Worm (Caenorhabditis elegans) whole organism, young adult: ENCODE data around the gene nep-1.

Experiments
- B0035.1 ChIP-seq: sonication (generic microtip); optimal IDR thresholded peaks from 2 replicates; lab custom pipeline; 2016; ENCODE audit warnings: missing genetic modification characterization, mild to moderate bottlenecking, missing compliant biosample characterization, missing genotype, missing genetic modification reagents
- C06A6.2 ChIP-seq: fragments of 200-800 bp; sonication (Bioruptor generic); conservative IDR thresholded peaks from 2 replicates; pipeline ENCODE4 v1.3.6; 2022; ENCODE audit warnings: missing genetic modification characterization, missing compliant biosample characterization
- F10E7.11 ChIP-seq: sonication (generic microtip); optimal IDR thresholded peaks from 2 replicates; lab custom pipeline; 2017; ENCODE audit warnings: mild to moderate bottlenecking, missing genetic modification characterization, moderate library complexity, missing compliant biosample characterization
- F37B4.10 ChIP-seq: fragments of 200-800 bp; sonication (Bioruptor generic); IDR thresholded peaks from 2 replicates; pipeline ENCODE4 v1.3.6; 2022; ENCODE audit warnings: missing genetic modification characterization, missing compliant biosample characterization
- K12H6.12 ChIP-seq: fragments of 200-800 bp; sonication (Bioruptor generic); optimal IDR thresholded peaks from 2 replicates; lab custom pipeline; 2018; ENCODE audit warnings: mild to moderate bottlenecking, missing genetic modification characterization, missing compliant biosample characterization
- Y56A3A.18 ChIP-seq: fragments of 200-800 bp; sonication (Bioruptor generic); IDR thresholded peaks from 2 replicates; pipeline ENCODE4 v1.3.6; 2022; ENCODE audit warnings: missing genetic modification reagents, missing genetic modification characterization, missing compliant biosample characterization
- ZK185.1 ChIP-seq: sonication (generic microtip); optimal IDR thresholded peaks from 2 replicates; lab custom pipeline; 2016; ENCODE audit warnings: mild to moderate bottlenecking, missing genetic modification characterization, missing compliant biosample characterization; ENCODE audit not compliant: poor library complexity, severe bottlenecking
- attf-5 ChIP-seq: fragments of 200-800 bp; sonication (Bioruptor generic); optimal IDR thresholded peaks from 2 replicates; lab custom pipeline; 2018; ENCODE audit warnings: mild to moderate bottlenecking, missing genetic modification characterization, missing compliant biosample characterization
- attf-6 ChIP-seq: fragments of 200-800 bp; sonication (Bioruptor generic); IDR thresholded peaks from 2 replicates; pipeline ENCODE4 v1.3.6; 2022; ENCODE audit warnings: missing genetic modification reagents, missing genetic modification characterization, missing compliant biosample characterization
- cebp-1 ChIP-seq, 2 experiments: fragments of 200-800 bp in 1 of 2; sonication (Bioruptor generic) in 1 of 2; sonication (generic microtip) in 1 of 2; IDR thresholded peaks in 1 of 2; optimal IDR thresholded peaks in 1 of 2; 2 replicates each; pipeline versions ENCODE4 v1.3.6 to Lab custom; 2017 to 2022; ENCODE audit warnings: missing compliant biosample characterization in 2 of 2, missing genetic modification characterization in 2 of 2, mild to moderate bottlenecking in 1 of 2, missing genetic modification reagents in 1 of 2, moderate library complexity in 1 of 2
- ceh-100 ChIP-seq: fragments of 200-800 bp; sonication (Bioruptor generic); IDR thresholded peaks from 2 replicates; pipeline ENCODE4 v1.3.6; 2022; ENCODE audit warnings: missing genetic modification reagents, missing genetic modification characterization, missing compliant biosample characterization
- ceh-27 ChIP-seq: fragments of 200-800 bp; sonication (Bioruptor generic); optimal IDR thresholded peaks from 2 replicates; lab custom pipeline; 2018; ENCODE audit warnings: mild to moderate bottlenecking, missing genetic modification characterization, moderate library complexity, missing compliant biosample characterization
- ceh-58 ChIP-seq: fragments of 200-800 bp; sonication (Bioruptor generic); IDR thresholded peaks from 2 replicates; pipeline ENCODE4 v1.3.6; 2022; ENCODE audit warnings: missing genetic modification characterization, missing compliant biosample characterization
- die-1 ChIP-seq: sonication (generic microtip); optimal IDR thresholded peaks from 2 replicates; lab custom pipeline; 2016; ENCODE audit warnings: missing genotype, mild to moderate bottlenecking, missing genetic modification characterization, missing compliant biosample characterization
- dox-1 ChIP-seq: fragments of 200-800 bp; sonication (Bioruptor generic); IDR thresholded peaks from 2 replicates; pipeline ENCODE4 v1.3.6; 2022; ENCODE audit warnings: missing genetic modification reagents, missing genetic modification characterization, missing compliant biosample characterization
- egl-44 ChIP-seq: fragments of 200-800 bp; sonication (Bioruptor generic); IDR thresholded peaks from 2 replicates; pipeline ENCODE4 v1.3.6; 2022; ENCODE audit warnings: missing genetic modification reagents, missing genetic modification characterization, missing compliant biosample characterization
- ekl-4 ChIP-seq: fragments of 200-800 bp; sonication (Bioruptor generic); IDR thresholded peaks from 2 replicates; pipeline ENCODE4 v1.3.6; 2022; ENCODE audit warnings: missing genetic modification reagents, missing genetic modification characterization, missing compliant biosample characterization
- him-1 ChIP-seq: sonication (generic microtip); optimal IDR thresholded peaks from 2 replicates; lab custom pipeline; 2016; ENCODE audit warnings: missing genotype, missing genetic modification reagents, missing genetic modification characterization, missing compliant biosample characterization
- hmg-1.2 ChIP-seq: fragments of 200-800 bp; sonication (Bioruptor generic); IDR thresholded peaks from 2 replicates; pipeline ENCODE4 v1.3.6; 2022; ENCODE audit warnings: missing genetic modification reagents, missing genetic modification characterization, missing compliant biosample characterization
- let-607 ChIP-seq, 2 experiments: fragments of 200-800 bp in 1 of 2; sonication (Bioruptor generic) in 1 of 2; sonication (generic microtip) in 1 of 2; optimal IDR thresholded peaks; 2 replicates each; lab custom pipeline; 2016 to 2018; ENCODE audit warnings: mild to moderate bottlenecking in 2 of 2, missing compliant biosample characterization in 2 of 2, missing genetic modification characterization in 2 of 2, moderate library complexity in 2 of 2, missing genotype in 1 of 2
- lin-40 ChIP-seq: sonication (generic microtip); optimal IDR thresholded peaks from 2 replicates; lab custom pipeline; 2016; ENCODE audit warnings: missing genetic modification characterization, mild to moderate bottlenecking, missing compliant biosample characterization, missing genotype, missing genetic modification reagents
- lsy-27 ChIP-seq: sonication (generic microtip); optimal IDR thresholded peaks from 2 replicates; lab custom pipeline; 2017; ENCODE audit warnings: missing genetic modification characterization, mild to moderate bottlenecking, missing compliant biosample characterization, antibody characterized with exemption, missing genotype, borderline replicate concordance; ENCODE audit not compliant: insufficient read depth
- madf-10 ChIP-seq: sonication (generic microtip); optimal IDR thresholded peaks from 2 replicates; lab custom pipeline; 2016; ENCODE audit warnings: mild to moderate bottlenecking, missing genetic modification characterization, missing compliant biosample characterization
- mcd-1 ChIP-seq: fragments of 200-800 bp; sonication (Bioruptor generic); IDR thresholded peaks from 2 replicates; pipeline ENCODE4 v1.3.6; 2022; ENCODE audit warnings: missing genetic modification reagents, missing genetic modification characterization, missing compliant biosample characterization
- nhr-120 ChIP-seq: fragments of 200-800 bp; sonication (Bioruptor generic); IDR thresholded peaks from 2 replicates; pipeline ENCODE4 v1.3.6; 2022; ENCODE audit warnings: missing genetic modification characterization, missing compliant biosample characterization
- nhr-80 ChIP-seq: sonication (generic microtip); optimal IDR thresholded peaks from 2 replicates; lab custom pipeline; 2016; ENCODE audit warnings: missing genetic modification characterization, missing compliant biosample characterization
- rec-8 ChIP-seq, 2 experiments: sonication (generic microtip); optimal IDR thresholded peaks; 2 replicates each; lab custom pipeline; 2016; ENCODE audit warnings: mild to moderate bottlenecking in 2 of 2, missing genetic modification characterization in 2 of 2, missing genetic modification reagents in 2 of 2, missing genotype in 2 of 2, missing biosample characterization in 1 of 2, missing compliant biosample characterization in 1 of 2, moderate library complexity in 1 of 2
- snpc-4 ChIP-seq, 5 experiments: fragments of 150-350 bp in 1 of 5; sonication (generic microtip) in 4 of 5; optimal IDR thresholded peaks; 2 replicates each; lab custom pipeline; 2014 to 2018; ENCODE audit warnings: missing genetic modification characterization in 5 of 5, missing biosample characterization in 3 of 5, antibody characterized with exemption in 2 of 5, mild to moderate bottlenecking in 2 of 5, missing compliant biosample characterization in 2 of 5, missing genotype in 2 of 5, moderate library complexity in 2 of 5, missing genetic modification reagents in 1 of 5
- tbp1 ChIP-seq: fragments of 200-800 bp; sonication (Bioruptor generic); optimal IDR thresholded peaks from 2 replicates; lab custom pipeline; 2018; ENCODE audit warnings: mild to moderate bottlenecking, missing genetic modification characterization, missing compliant biosample characterization
- unc-130 ChIP-seq: sonication (generic microtip); optimal IDR thresholded peaks from 2 replicates; lab custom pipeline; 2016; ENCODE audit warnings: missing genetic modification reagents, missing genetic modification characterization, missing compliant biosample characterization
- ztf-26 ChIP-seq: sonication (generic microtip); optimal IDR thresholded peaks from 2 replicates; lab custom pipeline; 2017; ENCODE audit warnings: missing genetic modification characterization, missing compliant biosample characterization

nep-1 gene

DNA sequence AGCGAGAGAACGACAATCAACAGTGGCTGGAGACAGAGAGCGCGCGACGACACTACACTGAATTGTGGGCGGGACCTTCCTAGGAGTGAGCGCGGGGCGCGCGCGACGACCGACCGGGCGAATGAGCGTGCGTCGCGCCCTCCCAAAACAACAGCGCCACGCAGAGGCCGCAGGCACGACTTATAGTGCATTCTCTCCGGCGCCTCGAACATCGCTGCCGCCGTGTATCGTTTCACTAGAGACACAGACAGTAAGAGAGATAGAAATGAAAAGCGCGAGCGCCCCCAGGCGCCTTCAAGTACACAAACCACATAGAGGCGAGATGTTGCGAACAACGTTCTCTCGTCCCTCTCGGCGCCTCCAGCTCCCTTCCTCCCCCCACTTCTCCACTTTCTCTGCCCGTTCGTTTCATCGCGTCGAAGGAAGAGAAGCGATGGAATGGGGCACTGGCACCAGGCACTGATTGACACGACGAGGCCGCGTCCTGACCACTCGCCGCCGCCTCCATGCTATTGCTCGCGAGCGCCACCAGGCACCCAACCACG lies 37.0 kb downstream of the nep-1 start (continued):
- no peak for TF ChIP-seq snpc-4 (GFP tag; optimal IDR thresholded peaks at IDR 0.05; lab: Kevin White, UChicago)
- TF ChIP-seq snpc-4 (tag; optimal IDR thresholded peaks at IDR 0.05; lab: Kevin White, UChicago): peak in 3 of 4 experiments; percentile 28 to 67 (median 58)
- peak; percentile 98 for TF ChIP-seq madf-10 (tag; lab: Kevin White, UChicago)
- no peak for TF ChIP-seq nhr-120 (GFP tag; lab: Robert Waterston, UW)
- no peak for TF ChIP-seq attf-6 (GFP tag; lab: Robert Waterston, UW)
- peak; percentile 85 for TF ChIP-seq hmg-1.2 (GFP tag; lab: Robert Waterston, UW)
- TF ChIP-seq die-1 (tag; lab: Kevin White, UChicago): peak; percentile 50
- TF ChIP-seq ekl-4 (GFP tag; lab: Robert Waterston, UW): peak; percentile 49; the same call in 1 of the 2 replicates
- peak; percentile 88 for TF ChIP-seq ztf-26 (tag; lab: Kevin White, UChicago)
- TF ChIP-seq ceh-100 (GFP tag; lab: Robert Waterston, UW): no peak; the same call in 1 of the 2 replicates
- TF ChIP-seq ceh-27 (GFP tag; lab: Kevin White, UChicago): peak; percentile 59
- TF ChIP-seq B0035.1 (tag; lab: Kevin White, UChicago): peak; percentile 76
- TF ChIP-seq, all 124 proteins: peak for 46

DNA sequence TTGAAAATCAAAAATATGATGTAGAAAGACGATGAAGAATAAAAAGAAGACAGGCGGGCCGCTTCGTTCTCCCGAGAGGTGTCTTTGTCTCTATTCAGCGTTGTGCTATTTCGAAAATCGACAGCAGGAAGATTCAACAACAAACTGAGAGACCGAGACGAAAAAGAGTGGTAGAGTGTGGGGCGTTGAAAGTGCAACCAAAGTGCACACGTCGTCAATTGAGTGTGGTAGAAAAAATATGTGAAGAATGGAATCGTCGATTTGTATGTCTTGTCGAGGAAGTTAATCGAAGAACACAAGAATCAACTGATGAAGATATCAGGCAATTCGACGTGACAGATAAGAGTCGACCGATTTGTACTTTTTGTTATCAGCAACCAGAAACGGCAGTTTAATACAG lies 37.8 kb downstream of the nep-1 start:
- TF ChIP-seq let-607 (tag; optimal IDR thresholded peaks at IDR 0.05; lab: Kevin White, UChicago): peak in 1 of 2 experiments; percentile 3
- TF ChIP-seq Y56A3A.18 (GFP tag; lab: Robert Waterston, UW): no peak
- TF ChIP-seq cebp-1 (GFP tag; IDR thresholded peaks at IDR 0.05; lab: Robert Waterston, UW): no peak
- TF ChIP-seq cebp-1 (tag; optimal IDR thresholded peaks at IDR 0.05; lab: Kevin White, UChicago): peak; percentile 62
- TF ChIP-seq egl-44: 0 out of 2 replicates have a peak, but pooled peaks have one; percentile 49
- peak; percentile 57; the same call in 1 of the 2 replicates for TF ChIP-seq hmg-1.2 (GFP tag; lab: Robert Waterston, UW)
- TF ChIP-seq dox-1 (GFP tag; lab: Robert Waterston, UW): peak; percentile 34; the same call in 1 of the 2 replicates
- TF ChIP-seq nhr-80 (tag; lab: Kevin White, UChicago): peak; percentile 64
- TF ChIP-seq ZK185.1 (tag; lab: Kevin White, UChicago): peak; percentile 4
- TF ChIP-seq him-1 (tag; lab: Kevin White, UChicago): no peak
- peak; percentile 18 for TF ChIP-seq tbp1 (GFP tag; lab: Kevin White, UChicago)
- TF ChIP-seq ekl-4 (GFP tag; lab: Robert Waterston, UW): peak; percentile 28; the same call in 1 of the 2 replicates
- TF ChIP-seq rec-8 (tag; optimal IDR thresholded peaks at IDR 0.05; lab: Kevin White, UChicago): no peak
- TF ChIP-seq lin-40 (tag; lab: Kevin White, UChicago): peak; percentile 47
- no peak for TF ChIP-seq snpc-4 (GFP tag; optimal IDR thresholded peaks at IDR 0.05; lab: Kevin White, UChicago)
- peak in 1 of 4 experiments; percentile 0 for TF ChIP-seq snpc-4 (tag; optimal IDR thresholded peaks at IDR 0.05; lab: Kevin White, UChicago)
- TF ChIP-seq ceh-27 (GFP tag; lab: Kevin White, UChicago): peak; percentile 49
- TF ChIP-seq mcd-1 (GFP tag; lab: Robert Waterston, UW): peak; percentile 40; the same call in 1 of the 2 replicates
- TF ChIP-seq K12H6.12 (tag; lab: Kevin White, UChicago): no peak
- TF ChIP-seq, all 124 proteins: peak for 13

DNA sequence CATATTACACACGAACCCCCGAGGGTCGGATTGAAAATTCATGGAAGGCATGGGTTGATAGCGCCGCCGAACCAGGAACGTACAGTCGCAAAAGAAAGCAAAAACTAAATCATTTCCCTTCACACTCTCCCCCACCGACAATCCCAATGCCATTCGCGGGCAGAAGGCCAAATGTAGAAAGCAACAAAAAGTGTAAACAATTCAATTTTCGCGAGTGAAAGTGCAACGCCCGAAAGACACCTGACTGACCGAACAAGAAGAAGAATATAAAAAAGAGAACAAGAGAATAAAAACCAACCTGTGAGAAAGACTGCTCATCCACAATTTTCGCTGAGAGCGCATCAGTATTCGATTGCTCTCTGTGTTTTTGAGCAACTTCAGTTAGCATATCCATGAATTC lies 39.3 kb downstream of the nep-1 start:
- TF ChIP-seq unc-130 (GFP tag; lab: Kevin White, UChicago): no peak
- TF ChIP-seq ceh-58 (GFP tag; lab: Robert Waterston, UW): no peak
- TF ChIP-seq attf-5 (GFP tag; lab: Kevin White, UChicago): peak; percentile 8
- TF ChIP-seq C06A6.2 (GFP tag; lab: Robert Waterston, UW): 0 out of 2 replicates have a peak, but pooled peaks have one; percentile 15
- no peak for TF ChIP-seq F10E7.11 (tag; lab: Kevin White, UChicago)
- TF ChIP-seq F37B4.10 (GFP tag; lab: Robert Waterston, UW): no peak
- peak; percentile 22 for TF ChIP-seq lin-40 (tag; lab: Kevin White, UChicago)
- TF ChIP-seq lsy-27 (tag; lab: Kevin White, UChicago): no peak
- peak; percentile 18 for TF ChIP-seq ztf-26 (tag; lab: Kevin White, UChicago)
